Worm (Caenorhabditis elegans) whole organism, mixed stage, embryonic: ENCODE measurements around the gene T08A11.1.

Source experiments
- M03D4.4 ChIP-seq: sonication (generic microtip); optimal IDR thresholded peaks from 2 replicates; lab custom pipeline; 2017; ENCODE audit warnings: mild to moderate bottlenecking, missing genetic modification characterization, missing compliant biosample characterization
- bed-3 ChIP-seq: fragments of 200-800 bp; sonication (Bioruptor generic); optimal IDR thresholded peaks from 3 replicates; lab custom pipeline; 2018; ENCODE audit warnings: mild to moderate bottlenecking, missing genetic modification characterization, moderate library complexity, missing compliant biosample characterization
- blmp-1 ChIP-seq: fragments of 150-350 bp; optimal IDR thresholded peaks from 2 replicates; lab custom pipeline; 2014; ENCODE audit warnings: missing biosample characterization, missing genetic modification characterization
- ceh-39 ChIP-seq: fragments of 150-350 bp; optimal IDR thresholded peaks from 2 replicates; lab custom pipeline; 2014; ENCODE audit warnings: missing biosample characterization, missing genetic modification characterization
- ceh-43 ChIP-seq: fragments of 200-800 bp; sonication (Bioruptor generic); optimal IDR thresholded peaks from 2 replicates; lab custom pipeline; 2018; ENCODE audit warnings: mild to moderate bottlenecking, missing genetic modification characterization, moderate library complexity, missing compliant biosample characterization
- ceh-83 ChIP-seq: fragments of 200-800 bp; sonication (Bioruptor generic); optimal IDR thresholded peaks from 2 replicates; lab custom pipeline; 2018; ENCODE audit warnings: mild to moderate bottlenecking, missing genetic modification characterization, missing compliant biosample characterization
- ces-1 ChIP-seq: fragments of 150-350 bp; optimal IDR thresholded peaks from 2 replicates; lab custom pipeline; 2014; ENCODE audit warnings: missing biosample characterization, missing genetic modification reagents, missing genetic modification characterization
- cnd-1 ChIP-seq: fragments of 200-800 bp; sonication (Bioruptor generic); optimal IDR thresholded peaks from 2 replicates; lab custom pipeline; 2018; ENCODE audit warnings: mild to moderate bottlenecking, missing genetic modification characterization, missing compliant biosample characterization
- drap-1 ChIP-seq: fragments of 200-800 bp; sonication (Bioruptor generic); optimal IDR thresholded peaks from 3 replicates; lab custom pipeline; 2018; ENCODE audit warnings: mild to moderate bottlenecking, missing genetic modification characterization, missing compliant biosample characterization
- elt-1 ChIP-seq: sonication (generic microtip); optimal IDR thresholded peaks from 2 replicates; lab custom pipeline; 2017; ENCODE audit warnings: missing genetic modification characterization, mild to moderate bottlenecking, missing compliant biosample characterization, antibody characterized with exemption, moderate library complexity, borderline replicate concordance; ENCODE audit not compliant: insufficient read depth
- elt-3 ChIP-seq: fragments of 150-350 bp; optimal IDR thresholded peaks from 2 replicates; lab custom pipeline; 2014; ENCODE audit warnings: missing biosample characterization, missing genetic modification characterization
- flh-1 ChIP-seq: fragments of 200-800 bp; sonication (Bioruptor generic); optimal IDR thresholded peaks from 2 replicates; lab custom pipeline; 2018; ENCODE audit warnings: mild to moderate bottlenecking, missing genetic modification characterization, moderate library complexity, missing compliant biosample characterization
- ham-2 ChIP-seq: fragments of 200-800 bp; sonication (Bioruptor generic); optimal IDR thresholded peaks from 2 replicates; lab custom pipeline; 2018; ENCODE audit warnings: mild to moderate bottlenecking, missing genetic modification characterization, missing compliant biosample characterization
- hlh-1 ChIP-seq: fragments of 150-350 bp; optimal IDR thresholded peaks from 2 replicates; lab custom pipeline; 2014; ENCODE audit warnings: missing biosample characterization, missing genetic modification reagents, missing genetic modification characterization
- lin-13 ChIP-seq: fragments of 150-350 bp; optimal IDR thresholded peaks from 2 replicates; lab custom pipeline; 2014; ENCODE audit warnings: missing biosample characterization, missing genetic modification characterization
- lin-32 ChIP-seq: fragments of 200-800 bp; sonication (Bioruptor generic); optimal IDR thresholded peaks from 2 replicates; lab custom pipeline; 2018; ENCODE audit warnings: mild to moderate bottlenecking, missing genetic modification characterization, missing compliant biosample characterization
- lsy-2 ChIP-seq: fragments of 150-350 bp; optimal IDR thresholded peaks from 2 replicates; lab custom pipeline; 2014; ENCODE audit warnings: missing biosample characterization, missing genetic modification characterization
- mab-5 ChIP-seq: fragments of 150-350 bp; optimal IDR thresholded peaks from 2 replicates; lab custom pipeline; 2014; ENCODE audit warnings: missing biosample characterization, missing genetic modification characterization
- mep-1 ChIP-seq: fragments of 150-350 bp; optimal IDR thresholded peaks from 2 replicates; lab custom pipeline; 2017; ENCODE audit warnings: missing biosample characterization, missing genetic modification reagents, missing genetic modification characterization, inconsistent platforms
- mls-2 ChIP-seq: sonication (generic microtip); optimal IDR thresholded peaks from 2 replicates; lab custom pipeline; 2016; ENCODE audit warnings: mild to moderate bottlenecking, missing genetic modification characterization, moderate library complexity, missing compliant biosample characterization
- nhr-12 ChIP-seq: fragments of 150-350 bp; optimal IDR thresholded peaks from 2 replicates; lab custom pipeline; 2014; ENCODE audit warnings: missing biosample characterization, missing genetic modification characterization
- nhr-2 ChIP-seq: fragments of 150-350 bp; optimal IDR thresholded peaks from 2 replicates; lab custom pipeline; 2014; ENCODE audit warnings: missing biosample characterization, missing genetic modification characterization
- nhr-237 ChIP-seq: fragments of 150-350 bp; optimal IDR thresholded peaks from 2 replicates; lab custom pipeline; 2014; ENCODE audit warnings: missing biosample characterization, missing genetic modification characterization
- nhr-28 ChIP-seq: fragments of 150-350 bp; optimal IDR thresholded peaks from 2 replicates; lab custom pipeline; 2014; ENCODE audit warnings: missing biosample characterization, missing genetic modification characterization
- nhr-76 ChIP-seq: sonication (generic microtip); optimal IDR thresholded peaks from 2 replicates; lab custom pipeline; 2017; ENCODE audit warnings: missing biosample characterization, missing genetic modification characterization
- pha-4 ChIP-seq: fragments of 150-350 bp; optimal IDR thresholded peaks from 2 replicates; lab custom pipeline; 2018; ENCODE audit warnings: missing biosample characterization, missing genetic modification reagents, missing genetic modification characterization
- sem-2 ChIP-seq: fragments of 200-800 bp; sonication (Bioruptor generic); optimal IDR thresholded peaks from 2 replicates; lab custom pipeline; 2018; ENCODE audit warnings: mild to moderate bottlenecking, missing genetic modification characterization, missing compliant biosample characterization
- snpc-4 ChIP-seq: fragments of 150-350 bp; optimal IDR thresholded peaks from 2 replicates; lab custom pipeline; 2014; ENCODE audit warnings: missing biosample characterization, missing genetic modification characterization
- sptf-1 ChIP-seq: sonication (generic microtip); optimal IDR thresholded peaks from 2 replicates; lab custom pipeline; 2017; ENCODE audit warnings: mild to moderate bottlenecking, missing genetic modification characterization, moderate library complexity, missing compliant biosample characterization
- tbx-8 ChIP-seq: fragments of 200-800 bp; sonication (Bioruptor generic); optimal IDR thresholded peaks from 2 replicates; lab custom pipeline; 2018; ENCODE audit warnings: mild to moderate bottlenecking, missing genetic modification characterization, moderate library complexity, missing compliant biosample characterization
- unc-120 ChIP-seq: sonication (generic microtip); optimal IDR thresholded peaks from 2 replicates; lab custom pipeline; 2017; ENCODE audit warnings: missing genetic modification characterization, missing compliant biosample characterization; ENCODE audit not compliant: poor library complexity, severe bottlenecking
- unc-39 ChIP-seq: fragments of 150-350 bp; optimal IDR thresholded peaks from 2 replicates; lab custom pipeline; 2014; ENCODE audit warnings: missing biosample characterization, missing genetic modification characterization
- unc-62 ChIP-seq: fragments of 150-350 bp; optimal IDR thresholded peaks from 2 replicates; lab custom pipeline; 2014; ENCODE audit warnings: missing biosample characterization, missing genetic modification reagents, missing genetic modification characterization
- zip-8 ChIP-seq: fragments of 150-350 bp; optimal IDR thresholded peaks from 2 replicates; lab custom pipeline; 2014; ENCODE audit warnings: missing biosample characterization, missing genetic modification characterization
- ztf-11 ChIP-seq: fragments of 150-350 bp; optimal IDR thresholded peaks from 2 replicates; lab custom pipeline; 2014; ENCODE audit warnings: missing biosample characterization, missing genetic modification characterization

Gene T08A11.1

DNA sequence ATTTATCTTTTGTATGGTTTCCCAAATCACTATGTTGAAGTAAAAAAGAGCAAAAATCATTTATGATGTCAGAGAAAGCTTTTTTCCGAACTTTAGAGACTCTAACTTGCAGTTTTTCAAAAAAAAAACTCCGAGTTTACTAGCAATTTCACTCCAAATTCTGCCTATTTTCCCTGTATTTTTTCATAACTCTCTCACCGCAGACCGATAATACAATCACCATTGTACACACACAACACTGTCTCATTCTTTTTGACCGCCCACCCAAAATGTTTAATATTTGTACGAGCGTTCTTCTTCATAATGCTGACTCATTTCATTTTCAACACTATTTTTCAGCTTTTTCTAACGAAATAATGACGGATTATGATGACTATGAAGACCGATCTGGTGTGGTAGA, 34.1 kb downstream of the T08A11.1 start, which contains the start of gene F43C1.5:
Gene F43C1.5, plus strand, starts transcription at position 301 of the 400 bp plus-strand sequence.
- TF ChIP-seq sptf-1 (tag; lab: Kevin White, UChicago), result no peak
- no peak for TF ChIP-seq flh-1
- no peak for TF ChIP-seq nhr-237 (tag; lab: Kevin White, UChicago)
- no peak for TF ChIP-seq ces-1 (GFP tag; lab: Kevin White, UChicago)
- no peak for TF ChIP-seq lsy-2
- TF ChIP-seq M03D4.4 (tag; lab: Kevin White, UChicago), result no peak
- TF ChIP-seq nhr-76 (tag; lab: Kevin White, UChicago), result no peak
- no peak for TF ChIP-seq ceh-39
- TF ChIP-seq elt-3 (tag; lab: Kevin White, UChicago), result no peak
- no peak for TF ChIP-seq unc-39 (tag; lab: Kevin White, UChicago)
- TF ChIP-seq tbx-8, result no peak
- no peak for TF ChIP-seq unc-120 (tag; lab: Kevin White, UChicago)
- TF ChIP-seq nhr-2 (tag; lab: Kevin White, UChicago), result no peak
- TF ChIP-seq mep-1 (tag; lab: Kevin White, UChicago), result no peak
- TF ChIP-seq hlh-1 (tag; lab: Kevin White, UChicago), result no peak
- TF ChIP-seq nhr-28, result no peak

DNA sequence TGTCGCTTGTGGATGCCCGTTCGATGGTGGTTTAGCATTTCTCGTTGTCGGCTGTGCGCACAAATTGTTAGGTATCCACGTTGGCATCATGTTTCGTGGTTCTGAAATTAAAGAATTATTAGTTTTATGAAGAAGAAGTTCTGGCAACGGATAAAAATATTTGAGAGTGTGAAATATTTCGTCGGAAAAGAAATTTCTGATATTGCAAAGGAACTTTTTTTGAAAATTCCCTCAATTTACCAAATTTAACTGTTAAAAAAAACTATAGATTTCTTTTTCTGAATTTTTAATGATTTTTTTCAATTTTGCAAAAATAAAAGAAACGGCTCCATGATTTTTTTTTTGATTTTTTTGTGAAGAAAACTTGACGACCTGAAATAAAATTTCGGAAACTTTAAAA, 34.9 kb downstream of the T08A11.1 start, which contains the start of gene mpk-1:
Gene mpk-1, minus strand, starts transcription at position 101 of the 400 bp plus-strand sequence.
- no peak for TF ChIP-seq ces-1 (GFP tag; lab: Kevin White, UChicago)
- no peak for TF ChIP-seq bed-3 (GFP tag; lab: Kevin White, UChicago)
- no peak for TF ChIP-seq hlh-1 (tag; lab: Kevin White, UChicago)
- TF ChIP-seq mep-1 (tag; lab: Kevin White, UChicago), result no peak
- TF ChIP-seq snpc-4 (tag; lab: Kevin White, UChicago), result no peak
- no peak for TF ChIP-seq blmp-1 (tag; lab: Kevin White, UChicago)
- TF ChIP-seq ceh-83 (GFP tag; lab: Kevin White, UChicago), result no peak
- TF ChIP-seq tbx-8, result no peak
- no peak for TF ChIP-seq nhr-76 (tag; lab: Kevin White, UChicago)
- TF ChIP-seq lsy-2, result no peak
- TF ChIP-seq unc-120 (tag; lab: Kevin White, UChicago), result no peak
- no peak for TF ChIP-seq sptf-1 (tag; lab: Kevin White, UChicago)
- TF ChIP-seq nhr-237 (tag; lab: Kevin White, UChicago), result no peak
- TF ChIP-seq sem-2, result no peak

DNA sequence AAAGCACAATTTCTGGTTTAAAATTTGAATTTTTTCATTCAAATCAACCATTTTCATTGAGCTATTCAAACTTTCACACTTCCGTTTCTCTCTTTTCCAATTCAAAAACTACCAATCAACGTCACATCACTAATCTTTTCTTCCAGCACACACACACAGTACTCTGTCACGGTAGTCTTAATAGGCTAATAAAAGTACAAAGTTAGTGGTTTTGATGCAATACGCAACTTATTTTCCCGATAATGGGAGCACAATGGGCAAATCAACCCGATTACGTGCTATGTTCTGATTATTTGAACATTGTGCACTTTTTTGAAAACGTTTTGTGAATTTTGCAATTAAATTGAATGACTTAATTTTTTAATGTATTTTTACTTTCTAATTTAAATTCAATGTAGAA, 35.6 kb downstream of the T08A11.1 start:
- TF ChIP-seq nhr-2 (tag; lab: Kevin White, UChicago) (no peak), nhr-237 (tag; lab: Kevin White, UChicago) (no peak), ces-1 (GFP tag; lab: Kevin White, UChicago) (no peak), unc-62 (no peak), mab-5 (tag; lab: Kevin White, UChicago) (no peak), ham-2 (GFP tag; lab: Kevin White, UChicago) (no peak), bed-3 (GFP tag; lab: Kevin White, UChicago) (no peak), nhr-28 (no peak), ceh-39 (no peak), elt-3 (tag; lab: Kevin White, UChicago) (no peak)

DNA sequence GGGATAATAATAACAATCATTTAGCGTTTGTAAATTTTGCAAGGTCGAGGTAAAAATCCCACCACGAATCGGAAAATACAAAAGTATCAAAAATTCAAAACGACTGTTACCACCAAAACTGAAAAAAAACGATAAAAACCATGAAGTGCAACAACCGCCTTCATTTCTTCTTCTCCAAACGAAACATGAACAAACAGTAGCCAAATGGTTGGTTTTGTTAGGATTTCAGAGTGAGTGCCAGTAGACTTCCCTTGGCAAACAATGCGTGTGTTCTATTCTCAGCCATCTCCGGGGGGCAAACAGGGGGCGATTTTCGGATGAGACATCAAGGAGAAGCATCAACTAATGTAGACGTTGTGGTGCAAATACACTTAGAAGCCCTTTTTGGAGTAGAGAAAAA, 38.2 kb downstream of the T08A11.1 start:
- TF ChIP-seq nhr-2 (tag; lab: Kevin White, UChicago) (no peak), unc-39 (tag; lab: Kevin White, UChicago) (no peak), mab-5 (tag; lab: Kevin White, UChicago) (no peak)

DNA sequence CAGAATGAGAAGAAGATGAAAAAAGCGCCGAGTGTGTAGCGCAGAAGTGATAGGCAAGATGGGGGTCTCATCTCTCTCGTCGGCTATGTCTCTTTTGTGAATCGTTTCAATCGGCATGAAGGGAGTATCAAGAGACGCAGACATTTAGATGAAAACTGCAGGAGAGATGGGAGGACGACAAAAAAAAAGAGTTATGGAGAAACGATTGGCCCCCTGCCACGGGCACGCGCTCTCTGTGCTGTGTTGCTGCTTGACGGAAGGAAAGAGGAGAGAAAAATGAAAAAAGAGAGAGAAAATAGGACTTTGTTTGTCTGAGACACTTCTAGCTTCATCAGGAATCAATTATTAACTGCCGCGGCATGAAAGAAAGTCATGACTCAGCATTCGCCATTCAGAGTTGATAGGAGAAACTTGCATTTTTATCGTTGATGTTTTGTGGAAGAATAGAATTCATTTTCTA, 39.2 kb downstream of the T08A11.1 start:
- TF ChIP-seq zip-8 (tag; lab: Kevin White, UChicago) (no peak), ceh-43 (GFP tag; lab: Kevin White, UChicago) (no peak), nhr-12 (tag; lab: Kevin White, UChicago) (no peak), ceh-83 (GFP tag; lab: Kevin White, UChicago) (no peak), ztf-11 (tag; lab: Kevin White, UChicago) (no peak), blmp-1 (tag; lab: Kevin White, UChicago) (no peak), sptf-1 (tag; lab: Kevin White, UChicago) (peak; percentile 41), unc-62 (peak; percentile 92), unc-120 (tag; lab: Kevin White, UChicago) (peak; percentile 94), nhr-28 (no peak), flh-1 (no peak), mls-2 (tag; lab: Kevin White, UChicago) (peak; percentile 61), nhr-76 (tag; lab: Kevin White, UChicago) (no peak), hlh-1 (tag; lab: Kevin White, UChicago) (peak; percentile 68), ces-1 (GFP tag; lab: Kevin White, UChicago) (peak; percentile 83), elt-1 (no peak), ceh-39 (no peak), ham-2 (GFP tag; lab: Kevin White, UChicago) (peak; percentile 71), nhr-237 (tag; lab: Kevin White, UChicago) (peak; percentile 67), nhr-2 (tag; lab: Kevin White, UChicago) (no peak), cnd-1 (no peak), M03D4.4 (tag; lab: Kevin White, UChicago) (peak; percentile 19), mep-1 (tag; lab: Kevin White, UChicago) (peak; percentile 87), lin-13 (tag; lab: Kevin White, UChicago) (no peak), drap-1 (GFP tag; lab: Kevin White, UChicago) (peak; percentile 26), lin-32 (GFP tag; lab: Kevin White, UChicago) (no peak), pha-4 (tag; lab: Kevin White, UChicago) (peak; percentile 9), lsy-2 (peak; percentile 42), tbx-8 (peak; percentile 24), snpc-4 (tag; lab: Kevin White, UChicago) (no peak), sem-2 (no peak), bed-3 (GFP tag; lab: Kevin White, UChicago) (no peak), unc-39 (tag; lab: Kevin White, UChicago) (no peak), elt-3 (tag; lab: Kevin White, UChicago) (no peak), mab-5 (tag; lab: Kevin White, UChicago) (no peak)
